Worm (Caenorhabditis elegans) whole organism, L2 larva: Measurements from ENCODE around the gene Y54F10BM.20.
"Not testable (repeated sequence)": the region's sequence is repeated elsewhere in the genome, so short reads cannot be mapped to it uniquely, and the experiment has no call there.

Experiments
- F13H6.1 ChIP-seq: sonication (generic microtip); optimal IDR thresholded peaks from 2 replicates; lab custom pipeline; 2016; ENCODE audit warnings: missing genetic modification characterization, missing compliant biosample characterization
- R02D3.7 ChIP-seq: fragments of 150-350 bp; optimal IDR thresholded peaks from 2 replicates; lab custom pipeline; 2014; ENCODE audit warnings: missing biosample characterization, missing genetic modification characterization
- Y55F3AM.14 ChIP-seq: fragments of 200-800 bp; sonication (Bioruptor generic); optimal IDR thresholded peaks from 2 replicates; lab custom pipeline; 2018; ENCODE audit warnings: mild to moderate bottlenecking, missing genetic modification characterization, missing compliant biosample characterization
- alr-1 ChIP-seq: fragments of 150-350 bp; optimal IDR thresholded peaks from 2 replicates; lab custom pipeline; 2014; ENCODE audit warnings: missing biosample characterization, missing genetic modification characterization
- ama-1 ChIP-seq: fragments of 150-350 bp; optimal IDR thresholded peaks from 2 replicates; lab custom pipeline; 2018; ENCODE audit warnings: inconsistent platforms
- ceh-82 ChIP-seq: fragments of 150-350 bp; optimal IDR thresholded peaks from 2 replicates; lab custom pipeline; 2014; ENCODE audit warnings: missing biosample characterization, missing genetic modification characterization
- crh-2 ChIP-seq: sonication (generic microtip); optimal IDR thresholded peaks from 2 replicates; lab custom pipeline; 2017; ENCODE audit warnings: missing biosample characterization, missing genetic modification characterization
- dmd-4 ChIP-seq: sonication (generic microtip); optimal IDR thresholded peaks from 2 replicates; lab custom pipeline; 2017; ENCODE audit warnings: missing biosample characterization, missing genetic modification characterization
- egl-27 ChIP-seq: sonication (generic microtip); optimal IDR thresholded peaks from 3 replicates; lab custom pipeline; 2017; ENCODE audit warnings: missing biosample characterization, missing genetic modification reagents, missing genetic modification characterization
- elt-1 ChIP-seq: fragments of 150-350 bp; optimal IDR thresholded peaks from 2 replicates; lab custom pipeline; 2014; ENCODE audit warnings: missing biosample characterization, missing genetic modification characterization
- fos-1 ChIP-seq: fragments of 150-350 bp; optimal IDR thresholded peaks from 2 replicates; lab custom pipeline; 2014; ENCODE audit warnings: missing biosample characterization, missing genetic modification characterization
- gmeb-1 ChIP-seq: fragments of 150-350 bp; optimal IDR thresholded peaks from 2 replicates; lab custom pipeline; 2014; ENCODE audit warnings: missing biosample characterization, missing genetic modification characterization
- lin-11 ChIP-seq: fragments of 150-350 bp; sonication (generic microtip); optimal IDR thresholded peaks from 2 replicates; lab custom pipeline; 2014; ENCODE audit warnings: missing biosample characterization, missing genetic modification characterization, inconsistent platforms, mixed read lengths
- lin-39 ChIP-seq: fragments of 150-350 bp; optimal IDR thresholded peaks from 2 replicates; lab custom pipeline; 2014; ENCODE audit warnings: missing biosample characterization, missing genetic modification reagents, missing genetic modification characterization
- lsy-2 ChIP-seq, 2 experiments: fragments of 150-350 bp in 1 of 2; sonication (generic microtip) in 1 of 2; optimal IDR thresholded peaks; 2 replicates each; lab custom pipeline; 2014 to 2017; ENCODE audit warnings: missing biosample characterization in 2 of 2, missing genetic modification characterization in 2 of 2
- mab-5 ChIP-seq: fragments of 150-350 bp; optimal IDR thresholded peaks from 2 replicates; lab custom pipeline; 2014; ENCODE audit warnings: missing biosample characterization, missing genetic modification characterization
- mbf-1 ChIP-seq: sonication (generic microtip); optimal IDR thresholded peaks from 2 replicates; lab custom pipeline; 2017; ENCODE audit warnings: missing biosample characterization, missing genetic modification characterization
- mdl-1 ChIP-seq, 2 experiments: fragments of 150-350 bp in 1 of 2; sonication (generic microtip) in 1 of 2; optimal IDR thresholded peaks; 2 replicates each; lab custom pipeline; 2017; ENCODE audit warnings: missing biosample characterization in 2 of 2, missing genetic modification characterization in 2 of 2
- nhr-11 ChIP-seq: fragments of 150-350 bp; optimal IDR thresholded peaks from 2 replicates; lab custom pipeline; 2014; ENCODE audit warnings: missing biosample characterization, missing genetic modification characterization
- nhr-129 ChIP-seq: fragments of 150-350 bp; optimal IDR thresholded peaks from 2 replicates; lab custom pipeline; 2014; ENCODE audit warnings: missing biosample characterization, missing genetic modification characterization
- nhr-21 ChIP-seq: fragments of 150-350 bp; optimal IDR thresholded peaks from 2 replicates; lab custom pipeline; 2014; ENCODE audit warnings: missing biosample characterization, missing genetic modification characterization
- nhr-23 ChIP-seq: fragments of 150-350 bp; optimal IDR thresholded peaks from 2 replicates; lab custom pipeline; 2014; ENCODE audit warnings: missing biosample characterization, missing genetic modification reagents, missing genetic modification characterization
- nhr-237 ChIP-seq: fragments of 150-350 bp; optimal IDR thresholded peaks from 2 replicates; lab custom pipeline; 2014; ENCODE audit warnings: missing biosample characterization, missing genetic modification characterization
- nhr-25 ChIP-seq: fragments of 150-350 bp; sonication (generic microtip); optimal IDR thresholded peaks from 3 replicates; lab custom pipeline; 2014; ENCODE audit warnings: missing biosample characterization, missing genetic modification characterization
- nhr-6 ChIP-seq: fragments of 150-350 bp; optimal IDR thresholded peaks from 2 replicates; lab custom pipeline; 2014; ENCODE audit warnings: missing biosample characterization, missing genetic modification characterization
- nhr-77 ChIP-seq: fragments of 150-350 bp; optimal IDR thresholded peaks from 2 replicates; lab custom pipeline; 2014; ENCODE audit warnings: missing biosample characterization, missing genetic modification characterization
- peb-1 ChIP-seq: fragments of 150-350 bp; optimal IDR thresholded peaks from 2 replicates; lab custom pipeline; 2014; ENCODE audit warnings: missing biosample characterization, missing genetic modification characterization
- skn-1 ChIP-seq: sonication (generic microtip); optimal IDR thresholded peaks from 2 replicates; lab custom pipeline; 2017; ENCODE audit warnings: missing biosample characterization, missing genetic modification characterization
- sma-3 ChIP-seq: sonication (generic microtip); optimal IDR thresholded peaks from 2 replicates; lab custom pipeline; 2016; ENCODE audit warnings: missing genetic modification reagents, missing genetic modification characterization, missing compliant biosample characterization
- snpc-4 ChIP-seq: fragments of 150-350 bp; optimal IDR thresholded peaks from 2 replicates; lab custom pipeline; 2014; ENCODE audit warnings: missing biosample characterization, missing genetic modification characterization
- unc-62 ChIP-seq: fragments of 150-350 bp; optimal IDR thresholded peaks from 2 replicates; lab custom pipeline; 2014; ENCODE audit warnings: missing biosample characterization, missing genetic modification reagents, missing genetic modification characterization
- zag-1 ChIP-seq: fragments of 150-350 bp; optimal IDR thresholded peaks from 2 replicates; lab custom pipeline; 2014; ENCODE audit warnings: missing biosample characterization, missing genetic modification characterization
- ztf-1 ChIP-seq: fragments of 200-800 bp; sonication (Bioruptor generic); conservative IDR thresholded peaks from 2 replicates; pipeline ENCODE4 v1.3.6; 2022; ENCODE audit warnings: missing genetic modification characterization, missing compliant biosample characterization

Gene Y54F10BM.20

ce11 chrIII:2308026-2308425, at the start of gene Y54F10BM.20, which contains the start of gene fbxa-1:
Gene Y54F10BM.20 (plus strand): TSS chrIII:2308256.
Gene fbxa-1 (minus strand): TSS chrIII:2308126.
- no peak for TF ChIP-seq F13H6.1 (tag; lab: Kevin White, UChicago)
- TF ChIP-seq sma-3 (GFP tag; lab: Kevin White, UChicago) = no peak
- no peak for TF ChIP-seq nhr-237 (tag; lab: Kevin White, UChicago)
- no peak for TF ChIP-seq mdl-1 (tag; optimal IDR thresholded peaks at IDR 0.05; lab: Kevin White, UChicago)
- no peak for TF ChIP-seq nhr-129 (tag; lab: Kevin White, UChicago)

ce11 chrIII:2258863-2259262, 49.2 kb upstream of the Y54F10BM.20 start, which contains the start of gene fbxa-43:
Gene fbxa-43 (minus strand): TSS chrIII:2258963.
- TF ChIP-seq ceh-82 (tag; lab: Kevin White, UChicago) (no peak), nhr-23 (tag; lab: Kevin White, UChicago) (no peak), nhr-6 (no peak), Y55F3AM.14 (GFP tag; lab: Kevin White, UChicago) (no peak), ama-1 (lab: Kevin White, UChicago) (no peak), dmd-4 (no peak), egl-27 (tag; lab: Kevin White, UChicago) (no peak)

DNA sequence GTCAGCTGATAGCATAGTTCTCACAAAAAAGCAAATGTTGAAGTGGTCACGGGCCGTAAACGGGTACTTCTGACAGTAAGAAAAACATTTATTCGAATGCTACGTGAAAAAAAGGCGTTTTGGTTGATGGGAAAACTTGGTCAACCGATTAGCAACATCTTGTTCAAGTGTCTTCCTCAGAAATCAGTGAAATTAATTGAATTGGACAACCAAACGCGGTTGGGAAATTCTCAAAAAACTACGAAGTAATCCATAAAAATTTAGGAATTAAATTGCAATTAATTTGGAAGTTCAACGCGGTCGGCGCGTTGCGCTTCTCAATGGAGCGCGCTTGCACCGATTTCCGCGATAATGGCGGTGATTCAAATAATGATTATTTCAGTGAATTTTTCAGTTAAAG, 48.7 kb upstream of the Y54F10BM.20 start:
- TF ChIP-seq lin-39 (tag; lab: Kevin White, UChicago) (no peak), nhr-237 (tag; lab: Kevin White, UChicago) (no peak), skn-1 (tag; lab: Kevin White, UChicago) (no peak), mdl-1 (tag; optimal IDR thresholded peaks at IDR 0.05; lab: Kevin White, UChicago) (no peak), unc-62 (GFP tag; lab: Kevin White, UChicago) (no peak), ztf-1 (GFP tag; lab: Robert Waterston, UW) (no peak)

- not testable (repeated sequence) for TF ChIP-seq lsy-2 (tag; optimal IDR thresholded peaks at IDR 0.05; lab: Kevin White, UChicago); R02D3.7 (tag; lab: Kevin White, UChicago); Y55F3AM.14 (GFP tag; lab: Kevin White, UChicago)
Observed at ce11 chrIII:2261353-2261752, 46.7 kb upstream of the Y54F10BM.20 start, which contains the start of gene fbxa-42. Gene fbxa-42 (minus strand): TSS chrIII:2261453.

DNA sequence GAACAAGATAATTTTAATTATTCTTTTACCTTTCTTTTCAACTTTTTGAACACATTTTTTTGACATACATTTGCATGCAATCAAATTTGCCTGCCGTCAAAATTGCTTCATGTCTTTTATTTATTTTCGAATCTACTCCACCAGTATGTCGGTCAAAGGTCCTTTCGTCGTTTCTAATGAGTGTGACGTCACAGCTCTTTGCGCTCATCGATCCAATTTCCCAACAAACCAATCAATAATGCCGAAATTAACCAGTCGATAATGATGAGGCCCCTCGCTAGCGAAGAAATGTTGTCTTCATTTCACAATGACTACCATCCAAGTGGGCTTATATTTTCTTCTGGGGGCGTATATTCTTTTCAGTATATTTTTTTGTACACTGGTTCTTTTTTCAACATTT, 45.1 kb upstream of the Y54F10BM.20 start, which contains the start of gene Y54F10BM.6:
Gene Y54F10BM.6 (plus strand): TSS at position 301 of the 400 bp plus-strand sequence.
- TF ChIP-seq zag-1 (tag; lab: Kevin White, UChicago) (no peak), snpc-4 (no peak), sma-3 (GFP tag; lab: Kevin White, UChicago) (no peak), nhr-25 (tag; lab: Kevin White, UChicago) (no peak), elt-1 (no peak), alr-1 (tag; lab: Kevin White, UChicago) (no peak), nhr-77 (tag; lab: Kevin White, UChicago) (no peak), fos-1 (no peak), peb-1 (no peak), nhr-6 (no peak), nhr-11 (tag; lab: Kevin White, UChicago) (no peak), mab-5 (no peak), crh-2 (no peak), mbf-1 (tag; lab: Kevin White, UChicago) (no peak), dmd-4 (no peak), ceh-82 (tag; lab: Kevin White, UChicago) (no peak), nhr-21 (tag; lab: Kevin White, UChicago) (no peak), lin-11 (tag; lab: Kevin White, UChicago) (no peak), gmeb-1 (tag; lab: Kevin White, UChicago) (no peak), nhr-129 (tag; lab: Kevin White, UChicago) (no peak)
- TF ChIP-seq, all 48 proteins: peak for 0
